Worm (Caenorhabditis elegans) whole organism, dauer: Measurements from ENCODE around the gene Y66D12A.3.

Source experiments
- unc-62 ChIP-seq: sonication (generic microtip); optimal IDR thresholded peaks from 2 replicates; lab custom pipeline; 2017; ENCODE audit warnings: missing biosample characterization, missing genetic modification reagents, missing genetic modification characterization

The Y66D12A.3 gene

ce11 chrIII:11582569-11582968 lies 6.4 kb upstream of the Y66D12A.3 start:
- no peak for TF ChIP-seq unc-62

ce11 chrIII:11589311-11589710 lies 300 bp downstream of the Y66D12A.3 start:
- TF ChIP-seq unc-62, result no peak

DNA sequence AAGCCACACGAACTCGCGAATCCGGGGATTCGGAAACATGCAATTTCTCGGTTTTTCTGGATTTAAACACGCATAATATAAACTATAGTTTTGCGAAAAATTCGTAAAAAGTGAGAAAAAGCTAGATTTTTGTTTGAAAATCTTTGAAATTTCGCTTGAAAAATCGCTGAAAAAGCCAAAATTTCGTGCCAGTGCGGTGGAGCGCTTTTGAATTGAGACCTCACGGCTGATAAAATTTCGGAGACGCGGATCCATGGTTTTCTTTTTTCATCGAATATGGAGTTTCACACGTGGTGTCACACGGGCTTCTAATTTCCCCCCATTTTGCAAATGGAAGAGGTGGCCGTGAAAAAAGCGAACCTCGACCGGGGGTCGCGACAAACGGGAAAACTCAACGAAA lies 1.2 kb downstream of the Y66D12A.3 start:
- TF ChIP-seq unc-62, result no peak

DNA sequence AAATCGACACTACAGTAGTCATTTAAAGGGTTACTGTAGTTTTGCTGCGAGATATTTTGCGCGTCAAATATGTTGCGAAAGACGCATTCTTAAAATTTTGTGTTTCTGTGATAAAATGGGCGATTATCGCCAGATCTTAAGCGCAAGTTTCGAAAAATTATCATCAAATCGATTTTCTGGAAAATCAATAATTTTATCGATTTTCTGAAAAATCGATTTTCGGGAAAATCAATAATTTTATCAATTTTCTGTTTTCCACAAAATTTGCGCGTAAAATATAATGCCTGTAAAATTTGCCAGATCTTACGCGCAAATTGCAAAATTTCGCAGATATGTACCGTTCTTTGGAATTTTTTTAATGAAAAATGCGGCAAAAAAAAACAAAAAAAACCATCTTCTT lies 3.1 kb downstream of the Y66D12A.3 start:
- TF ChIP-seq unc-62, result no peak

DNA sequence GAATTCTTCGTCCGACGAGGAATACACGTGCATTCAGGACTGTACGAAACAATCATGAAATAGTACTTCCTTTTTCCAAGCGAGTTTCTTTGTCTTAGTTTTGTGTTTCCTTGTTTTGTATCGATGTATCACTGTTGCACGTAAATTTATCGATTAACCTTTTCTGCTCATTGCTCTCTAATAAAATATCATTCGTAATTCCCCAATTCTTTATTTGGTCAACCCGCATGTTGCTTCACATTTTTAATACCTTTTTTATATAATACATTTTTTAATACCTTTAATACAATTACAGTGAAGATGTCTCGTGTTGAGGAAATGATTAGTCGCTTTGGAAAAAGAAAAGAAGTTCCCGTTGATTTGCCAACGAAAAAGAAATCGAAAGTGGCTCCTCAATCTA lies 18.9 kb downstream of the Y66D12A.3 start, which contains the start of gene Y66D12A.1:
Gene Y66D12A.1, plus strand, starts transcription at position 301 of the 400 bp plus-strand sequence.
- no peak for TF ChIP-seq unc-62

ce11 chrIII:11609568-11609967 lies 20.6 kb downstream of the Y66D12A.3 start, which contains the start of gene Y66D12A.30:
Gene Y66D12A.30 (plus strand): TSS chrIII:11609868.
- no peak for TF ChIP-seq unc-62

DNA sequence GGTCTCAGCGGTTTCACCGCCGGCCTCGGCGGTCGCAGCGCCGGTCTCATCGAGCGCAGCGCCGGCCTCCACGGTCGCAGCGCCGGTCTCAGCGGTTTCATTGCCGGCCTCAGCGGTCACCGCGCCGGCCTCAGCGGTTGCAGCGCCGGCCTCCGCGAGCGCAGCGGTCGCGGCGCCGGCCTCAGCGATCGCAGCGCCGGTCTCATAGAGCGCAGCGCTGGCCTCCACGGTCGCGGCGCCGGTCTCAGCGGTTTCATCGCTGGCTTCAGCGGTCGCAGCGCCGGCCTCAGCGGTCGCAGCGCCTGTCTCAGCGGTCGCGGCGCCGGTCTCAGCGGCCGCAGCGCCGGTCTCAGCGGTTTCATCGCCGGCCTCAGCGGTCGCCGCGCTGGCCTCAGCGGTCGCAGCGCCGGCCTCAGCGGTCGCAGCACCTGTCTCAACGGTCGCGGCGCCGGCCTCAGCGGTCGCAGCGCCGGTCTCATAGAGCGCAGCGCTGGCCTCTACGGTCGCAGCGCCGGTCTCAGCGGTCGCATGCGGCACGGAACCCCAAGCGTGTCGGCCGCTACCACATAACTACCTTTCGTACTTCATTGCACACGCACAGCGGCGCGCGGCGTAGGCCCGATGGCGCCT lies 22.7 kb downstream of the Y66D12A.3 start:
- no peak for TF ChIP-seq unc-62

- no peak for TF ChIP-seq unc-62
Measured at ce11 chrIII:11612371-11612770, 23.4 kb downstream of the Y66D12A.3 start, which contains the start of the genes Y66A7A.9 and Y66A7A.4. Gene Y66A7A.9 (minus strand): TSS chrIII:11612471. Gene Y66A7A.4 (plus strand): TSS chrIII:11612607.

DNA sequence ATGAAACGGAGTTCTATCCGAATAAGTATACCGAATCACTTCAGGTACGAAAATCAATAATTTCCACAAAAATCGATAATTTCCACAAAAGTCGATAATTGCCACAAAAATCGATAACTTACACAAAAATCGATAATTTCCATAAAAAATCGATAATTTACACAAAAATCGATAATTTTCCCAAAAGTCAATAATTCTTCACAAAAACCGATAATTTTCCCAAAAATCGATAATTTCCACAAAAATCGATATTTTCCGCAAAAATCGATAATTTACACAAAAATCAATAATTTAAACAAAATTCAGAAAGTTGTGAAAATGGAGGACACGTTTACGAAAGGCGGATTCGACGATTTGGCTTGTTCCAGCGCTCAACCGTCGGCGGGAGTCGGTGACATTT lies 25.9 kb downstream of the Y66D12A.3 start:
- TF ChIP-seq unc-62, result no peak

DNA sequence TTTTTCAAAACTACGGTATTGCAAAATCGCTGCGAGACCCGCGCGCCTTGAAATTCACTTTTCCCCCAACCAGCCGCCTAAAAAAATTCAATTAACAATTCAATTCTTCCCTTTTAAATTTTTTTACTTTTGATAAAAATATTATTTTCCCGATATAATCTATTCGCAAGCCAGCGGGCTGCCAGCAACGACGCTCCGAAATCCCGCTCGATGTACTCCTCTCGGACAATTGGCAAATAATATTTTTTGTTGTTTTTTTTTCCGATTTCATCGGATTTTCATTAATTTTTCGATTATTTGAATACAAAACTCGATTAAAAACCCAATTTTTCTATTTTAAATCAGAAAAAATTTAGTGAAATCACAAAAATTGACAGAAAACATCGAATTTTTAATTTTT lies 26.8 kb downstream of the Y66D12A.3 start:
- no peak for TF ChIP-seq unc-62

DNA sequence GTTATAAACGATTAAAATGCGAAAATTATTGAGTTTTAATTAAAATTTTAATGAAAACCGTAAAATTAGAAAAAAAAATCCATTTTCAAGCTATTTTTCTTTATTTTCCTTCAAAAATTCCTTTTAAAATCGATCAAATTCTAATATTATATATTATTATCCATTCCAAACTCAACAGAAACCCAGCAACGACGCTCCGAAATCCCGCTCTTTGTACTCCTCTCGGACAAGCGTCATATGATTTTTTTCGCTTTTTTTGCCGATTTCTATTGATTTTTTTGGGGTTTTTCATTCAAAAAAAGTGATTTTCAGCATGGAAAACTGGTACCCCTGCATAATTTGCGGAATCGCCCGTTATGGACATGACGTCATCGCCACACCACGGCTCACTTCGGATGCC lies 27.4 kb downstream of the Y66D12A.3 start, which contains the start of gene ceh-91:
Gene ceh-91, plus strand, starts transcription at position 301 of the 400 bp plus-strand sequence.
- no peak for TF ChIP-seq unc-62

- TF ChIP-seq unc-62, result no peak
Measured at ce11 chrIII:11624838-11625292, 35.9 kb downstream of the Y66D12A.3 start, which contains the start of gene gly-8. Gene gly-8 (plus strand): TSS chrIII:11625242.

DNA sequence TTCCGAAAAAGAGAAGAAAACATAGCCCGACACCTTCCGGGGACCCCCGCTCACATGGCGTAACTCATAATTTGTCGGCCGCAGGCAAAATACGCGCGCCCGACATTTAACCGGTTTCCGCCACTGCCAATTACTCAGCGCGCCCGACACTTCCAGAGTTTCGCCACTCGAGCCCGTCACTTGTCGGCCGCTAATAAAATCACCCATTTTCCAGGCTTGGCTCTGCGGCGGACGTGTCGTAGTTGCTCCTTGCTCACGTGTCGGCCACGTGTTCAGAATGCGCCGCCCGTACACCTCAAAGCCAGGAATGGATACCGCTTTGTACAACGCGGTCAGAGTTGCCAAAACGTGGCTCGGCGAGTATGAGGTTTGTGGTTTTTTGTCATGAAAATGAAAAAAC lies 38.6 kb downstream of the Y66D12A.3 start:
- TF ChIP-seq unc-62, result no peak

- no peak for TF ChIP-seq unc-62
Measured at ce11 chrIII:11629354-11629753, 40.3 kb downstream of the Y66D12A.3 start, which contains the start of gene Y66A7A.7. Gene Y66A7A.7 (minus strand): TSS chrIII:11629454.

- no peak for TF ChIP-seq unc-62
Measured at ce11 chrIII:11631111-11631510, 42.1 kb downstream of the Y66D12A.3 start.

DNA sequence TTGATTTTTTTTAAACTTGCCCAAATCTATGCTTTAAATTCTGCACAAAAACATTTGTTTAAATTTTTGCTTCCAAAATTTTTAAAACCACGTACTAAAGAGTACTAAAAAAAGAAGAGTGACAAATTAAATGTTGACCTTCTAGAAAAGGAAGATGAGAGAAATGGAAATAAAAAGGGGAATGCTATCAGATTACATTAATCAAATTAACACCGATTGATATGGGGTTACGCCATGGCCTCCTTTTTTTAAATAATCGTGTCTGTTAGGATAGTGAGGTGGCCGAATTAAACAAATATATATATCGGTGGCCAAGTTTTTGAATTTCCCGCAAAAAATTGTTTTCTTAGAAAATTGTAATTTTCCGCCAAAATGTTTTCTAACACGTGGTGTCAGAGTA lies 43.4 kb downstream of the Y66D12A.3 start:
- no peak for TF ChIP-seq unc-62

ce11 chrIII:11633444-11633843 lies 44.4 kb downstream of the Y66D12A.3 start:
- no peak for TF ChIP-seq unc-62

ce11 chrIII:11635000-11635399 lies 46.0 kb downstream of the Y66D12A.3 start:
- TF ChIP-seq unc-62, result no peak
